Fruit fly (Drosophila melanogaster): Measurements from ENCODE around the gene Xe7.

The Xe7 gene

DNA sequence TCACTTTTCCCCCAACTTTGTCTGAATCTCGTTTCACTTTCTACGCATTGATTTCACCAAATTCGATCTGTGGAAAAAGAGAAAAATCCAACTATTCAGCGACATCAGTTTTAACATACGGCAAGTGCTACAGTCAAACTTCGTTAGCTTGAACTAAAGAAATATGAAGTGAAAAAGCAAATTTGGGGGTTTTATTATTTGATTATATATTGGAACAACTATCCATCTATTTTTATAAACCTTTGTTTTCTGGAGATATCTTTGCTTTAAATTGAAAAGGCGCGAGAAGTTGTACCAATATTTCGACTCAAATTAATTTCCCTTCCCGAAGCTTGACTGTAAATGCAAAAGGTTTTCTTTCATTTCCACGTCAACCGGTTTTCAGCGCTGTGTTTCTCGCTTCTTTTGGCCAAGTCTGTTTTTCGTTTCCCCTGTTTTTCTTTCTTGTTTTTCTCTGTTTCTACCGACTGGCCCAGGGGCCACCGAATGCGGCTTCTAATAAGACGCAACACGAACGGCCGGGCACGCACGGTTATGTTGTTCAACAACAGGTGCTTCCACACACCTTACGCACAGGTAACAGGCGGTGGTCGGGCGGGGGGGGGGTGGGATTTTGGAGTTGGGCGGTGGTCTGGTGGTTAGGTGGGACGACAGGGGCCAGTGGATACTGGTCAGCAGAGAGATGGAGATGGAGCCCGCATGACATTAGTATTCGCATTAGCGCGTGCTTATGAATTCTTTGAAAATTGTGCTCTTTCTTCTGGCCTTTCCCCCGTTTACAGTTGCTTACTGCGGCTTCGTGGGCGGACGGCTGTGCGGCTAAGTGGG, 14.0 kb upstream of the Xe7 start:
- TF ChIP-seq CG8478 (optimal IDR thresholded peaks at IDR 0.05), result no peak
- no peak for TF ChIP-seq CTCF (optimal IDR thresholded peaks at IDR 0.05)

DNA sequence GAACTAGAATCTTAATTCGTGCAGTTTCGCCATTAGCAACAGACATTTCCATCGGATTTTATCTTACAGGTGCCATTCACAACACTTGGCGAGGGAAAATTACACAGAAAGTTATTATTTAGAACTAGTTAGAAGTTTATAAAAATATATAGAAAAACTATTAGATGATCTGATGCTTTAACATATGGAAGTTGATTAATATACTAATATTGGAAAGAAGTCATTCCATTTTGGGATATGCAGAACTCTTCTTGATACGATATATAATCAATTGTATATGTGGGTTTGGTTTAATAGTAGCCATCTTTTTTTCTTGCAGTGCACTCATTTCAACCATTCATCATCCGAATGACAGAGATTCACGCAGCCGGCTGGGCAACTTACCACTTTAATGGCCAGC, 13.1 kb upstream of the Xe7 start:
- no peak for TF ChIP-seq CTCF (optimal IDR thresholded peaks at IDR 0.05)
- no peak for TF ChIP-seq CG8478 (optimal IDR thresholded peaks at IDR 0.05)

DNA sequence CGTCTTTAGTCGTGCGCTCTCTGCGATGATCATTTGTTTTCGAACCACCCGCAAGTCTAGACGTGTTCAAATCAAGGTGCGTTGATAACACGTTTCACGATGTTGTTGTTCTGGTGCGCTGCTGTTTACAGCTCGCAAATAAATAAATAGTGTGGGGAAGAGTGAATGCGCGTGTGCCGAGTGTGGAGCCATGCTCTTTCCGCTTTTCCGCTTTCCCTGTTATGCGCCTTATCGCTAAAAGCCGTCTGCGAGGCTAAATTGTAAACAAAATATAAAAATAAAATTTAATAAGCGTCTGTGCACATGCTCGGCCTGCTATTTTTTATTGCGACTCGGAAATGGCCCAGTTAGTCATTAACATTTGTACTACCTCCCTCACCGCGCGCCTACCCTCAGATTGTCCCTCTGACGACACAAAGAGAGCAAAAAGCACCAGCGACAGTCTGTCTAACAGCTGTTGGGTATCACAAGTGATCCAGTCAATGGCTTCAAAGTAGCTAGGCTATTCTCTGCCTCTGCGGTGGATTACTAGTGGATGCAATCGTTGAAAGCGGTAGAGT, 3.6 kb upstream of the Xe7 start:
- TF ChIP-seq CG8478 (optimal IDR thresholded peaks at IDR 0.05) (no peak), CTCF (optimal IDR thresholded peaks at IDR 0.05) (no peak)

DNA sequence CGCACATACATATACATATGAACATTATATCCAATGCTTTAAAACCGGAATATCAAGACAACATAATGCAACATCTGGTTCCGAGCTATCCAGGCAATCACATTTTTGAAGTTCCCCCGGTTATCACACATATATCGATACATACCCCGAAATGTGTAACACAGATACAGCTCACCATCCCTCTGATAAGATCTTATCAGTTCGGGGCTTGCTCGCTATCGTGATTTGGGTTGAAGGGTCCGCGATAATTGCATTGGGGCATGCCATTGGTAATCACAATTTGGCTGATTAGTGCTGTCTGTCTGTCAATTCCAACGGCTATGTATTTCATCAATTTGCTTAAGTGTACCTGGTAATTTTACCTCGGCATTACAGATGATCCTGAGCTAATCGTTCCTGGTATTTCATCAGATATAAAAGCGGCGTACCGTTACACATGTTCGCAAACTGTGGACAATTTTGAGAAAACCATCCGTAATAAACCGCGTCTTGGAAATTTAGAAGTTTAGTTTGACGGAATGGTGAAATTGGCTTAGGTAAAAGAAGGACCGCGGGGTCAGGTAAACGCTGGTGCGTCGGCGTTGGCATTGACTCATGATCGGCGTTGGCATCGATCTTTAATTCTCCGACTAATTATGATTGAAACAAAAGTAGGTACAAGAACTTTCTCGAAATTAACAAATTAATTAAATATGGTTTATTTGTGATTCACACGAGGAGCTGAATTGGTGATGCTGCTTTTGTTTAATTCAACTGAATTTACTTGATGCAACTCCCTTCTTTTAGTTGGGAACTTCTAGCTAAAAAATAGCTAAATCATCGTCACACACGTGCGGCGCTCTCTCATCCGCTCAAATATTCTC, 2.9 kb upstream of the Xe7 start:
- TF ChIP-seq CG8478 (optimal IDR thresholded peaks at IDR 0.05) (no peak), CTCF (optimal IDR thresholded peaks at IDR 0.05) (no peak)

DNA sequence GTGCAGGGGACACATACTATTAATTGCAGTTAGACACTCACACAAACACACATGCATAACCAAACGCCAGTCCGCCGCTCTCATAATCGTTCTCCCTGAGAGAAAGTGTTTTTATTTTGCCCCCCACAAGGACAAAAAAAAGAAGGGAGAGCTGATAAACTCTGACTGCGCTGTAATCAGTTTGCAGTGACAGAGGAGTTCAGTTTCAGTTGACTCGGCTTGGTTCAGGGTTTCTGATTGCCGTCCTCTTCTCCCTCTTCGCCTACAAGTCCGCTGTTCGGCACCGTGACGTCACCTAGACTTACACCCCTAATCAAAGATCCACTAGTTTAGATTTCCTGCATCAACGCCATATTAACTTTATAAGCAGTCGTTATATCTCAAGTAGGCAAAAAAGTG, 2.1 kb upstream of the Xe7 start:
- TF ChIP-seq CTCF (optimal IDR thresholded peaks at IDR 0.05) (no peak), CG8478 (optimal IDR thresholded peaks at IDR 0.05) (no peak)

DNA sequence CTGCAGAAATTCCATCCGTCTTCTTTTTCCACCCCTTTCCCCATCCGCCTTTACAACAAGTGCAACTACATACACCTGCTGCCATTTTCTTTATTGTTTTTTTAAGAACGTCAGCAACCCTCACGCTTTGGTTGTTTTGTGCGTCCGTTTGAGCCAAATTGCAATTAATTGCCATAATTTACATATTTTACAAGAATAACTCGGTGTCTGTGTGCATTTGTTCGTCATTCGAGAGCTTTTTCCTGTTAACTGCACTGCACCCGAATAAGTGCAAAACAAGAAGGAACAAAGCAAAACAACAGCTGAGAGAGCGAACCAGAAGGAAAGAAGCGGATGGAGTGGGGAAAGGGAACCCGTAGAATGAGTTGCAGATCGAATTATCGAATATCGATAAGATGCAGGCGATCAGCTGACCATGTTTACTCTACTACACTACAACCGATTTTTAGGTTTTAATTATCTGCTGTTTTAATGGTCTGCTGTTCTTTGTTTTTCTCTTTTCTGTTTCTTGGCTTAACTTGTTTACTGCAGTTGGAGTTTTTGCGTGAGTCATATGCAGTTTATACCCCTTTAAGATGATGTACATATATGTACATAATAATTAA, 1.6 kb upstream of the Xe7 start:
- TF ChIP-seq CG8478 (optimal IDR thresholded peaks at IDR 0.05) (no peak), CTCF (optimal IDR thresholded peaks at IDR 0.05) (no peak)

DNA sequence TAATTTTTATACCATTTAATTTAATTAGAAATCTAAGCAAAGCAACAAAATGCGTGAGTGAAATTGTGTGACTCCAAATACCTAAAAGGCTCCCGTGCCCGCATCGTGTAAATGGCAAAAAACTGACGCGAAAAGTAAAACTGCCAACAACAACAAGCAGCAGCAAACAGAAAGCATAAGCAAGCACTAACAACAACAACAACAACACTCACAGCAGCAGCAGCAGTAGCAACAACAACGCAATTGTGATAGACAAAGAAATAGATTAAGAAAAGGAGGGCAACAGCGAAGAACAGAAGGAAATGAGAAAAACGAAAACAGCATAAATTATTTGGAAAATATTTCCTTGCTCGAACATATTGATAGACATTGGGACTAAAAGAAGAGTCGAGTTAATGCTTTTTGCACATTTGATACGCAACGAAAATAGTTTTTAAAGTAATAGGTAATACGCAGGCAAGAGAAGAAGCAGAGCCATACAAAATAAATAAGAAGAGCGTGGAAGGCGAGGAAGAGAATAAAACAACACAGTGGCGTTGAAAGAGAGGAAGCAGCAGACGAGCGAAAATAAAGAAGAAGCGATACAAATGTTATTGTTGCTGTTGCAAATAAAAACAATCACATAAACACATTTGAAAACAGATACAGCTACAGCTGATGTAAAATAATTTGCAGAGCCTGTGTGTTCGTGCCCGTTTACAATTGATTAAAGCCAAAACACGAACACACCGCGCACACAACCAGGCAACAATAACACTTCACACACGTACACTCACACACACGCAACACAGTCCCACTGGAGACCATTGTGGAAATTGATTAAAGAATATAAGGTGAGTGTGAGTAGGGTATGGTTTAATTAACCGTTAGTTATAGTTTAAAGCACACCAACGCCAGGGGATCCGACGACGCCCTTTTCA, 866 bp upstream of the Xe7 start:
- TF ChIP-seq CTCF (optimal IDR thresholded peaks at IDR 0.05) (no peak), CG8478 (optimal IDR thresholded peaks at IDR 0.05) (no peak)

DNA sequence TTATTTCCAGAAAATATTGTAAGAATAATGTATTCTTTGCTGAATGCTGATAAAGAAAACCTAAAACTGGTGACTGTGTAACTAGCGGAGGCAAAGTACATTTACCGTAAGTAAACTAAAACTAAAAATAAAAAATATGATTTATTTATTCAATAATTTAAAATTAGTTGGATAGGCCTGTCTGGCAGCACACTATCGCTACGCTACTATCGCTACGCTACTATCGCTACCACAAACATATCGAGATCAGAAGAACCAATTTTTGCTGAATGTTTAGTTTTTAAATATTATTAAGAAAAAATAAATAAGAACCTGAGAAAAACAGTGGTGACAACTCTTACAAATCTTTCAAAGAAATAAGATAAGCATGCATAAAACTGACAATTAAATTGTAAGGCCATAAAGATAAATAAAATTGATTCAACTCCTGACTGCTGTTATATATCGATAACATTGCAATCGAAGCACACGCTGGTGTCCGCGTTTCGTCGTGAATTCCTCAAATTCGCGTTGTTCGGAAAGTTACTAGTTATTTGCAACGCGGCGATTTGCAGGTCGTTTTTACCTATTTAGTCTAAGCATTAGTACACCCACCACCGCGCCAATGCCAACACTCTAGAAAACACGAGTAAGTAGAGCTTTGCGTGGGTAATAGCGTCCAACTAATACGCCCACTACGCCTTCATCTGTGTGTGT, 8.8 kb downstream of the Xe7 start, which contains the start of gene Wdr33:
Gene Wdr33, plus strand, starts transcription at position 438 of the 696 bp plus-strand sequence.
- no peak for TF ChIP-seq CTCF (optimal IDR thresholded peaks at IDR 0.05)
- no peak for TF ChIP-seq CG8478 (optimal IDR thresholded peaks at IDR 0.05)

DNA sequence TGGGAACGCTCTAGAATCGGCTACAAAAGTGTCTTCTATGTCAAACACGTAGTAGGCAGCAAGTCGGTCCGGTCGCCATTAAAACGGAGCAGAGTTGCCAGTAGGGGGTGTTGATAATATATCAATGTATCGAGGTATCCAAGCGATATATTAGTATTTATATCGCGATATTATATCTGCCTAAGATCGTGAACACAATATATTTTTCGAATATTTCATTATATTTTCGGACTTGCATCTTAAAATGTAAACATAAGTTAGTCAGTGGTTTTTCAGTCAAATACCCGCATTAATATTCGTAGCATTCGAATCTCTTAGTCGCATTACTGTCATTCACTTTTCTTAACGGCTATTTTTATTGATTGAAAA, 9.3 kb downstream of the Xe7 start, which contains the start of gene CG2182:
Gene CG2182, minus strand, starts transcription at position 84 of the 369 bp plus-strand sequence.
- TF ChIP-seq CTCF (optimal IDR thresholded peaks at IDR 0.05) (no peak), CG8478 (optimal IDR thresholded peaks at IDR 0.05) (no peak)

DNA sequence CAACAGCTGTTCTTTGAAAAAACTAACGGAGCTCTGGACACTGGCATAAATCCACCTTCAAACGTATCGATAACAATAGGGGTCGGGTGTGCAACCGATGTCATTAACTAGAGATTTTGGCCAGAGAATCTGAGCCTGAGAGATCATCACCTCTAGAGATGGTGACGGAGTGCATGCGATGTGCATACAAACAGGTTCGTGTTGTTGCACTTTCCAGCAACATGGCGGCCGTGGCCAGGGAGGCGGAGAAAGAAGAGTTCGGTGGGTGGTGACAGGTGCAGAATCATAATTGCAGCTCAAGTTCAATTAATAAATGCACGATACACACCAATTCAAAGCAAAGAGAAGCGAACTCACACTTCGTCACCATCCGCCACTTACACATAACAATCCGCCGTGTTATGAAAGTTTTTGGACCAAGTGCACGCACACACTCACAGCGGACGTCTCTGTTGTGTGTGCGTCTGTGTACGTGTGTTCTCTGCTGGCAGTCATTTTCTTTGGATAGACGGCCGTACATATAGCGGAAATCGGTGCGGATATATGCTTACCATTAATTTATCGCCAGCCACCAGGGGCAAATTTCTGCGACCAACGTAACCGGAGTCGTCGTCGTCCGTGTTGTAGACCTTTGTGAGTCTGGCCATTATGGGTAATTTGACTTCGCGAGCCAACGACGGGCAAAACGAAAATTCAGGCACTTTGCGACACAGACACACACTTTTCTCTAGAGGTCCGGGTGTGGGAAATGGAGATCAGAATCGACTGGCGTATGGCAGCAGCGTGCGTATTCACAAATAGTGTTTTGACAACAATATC, 9.9 kb downstream of the Xe7 start:
- no peak for TF ChIP-seq CG8478 (optimal IDR thresholded peaks at IDR 0.05)
- TF ChIP-seq CTCF (optimal IDR thresholded peaks at IDR 0.05), result no peak

DNA sequence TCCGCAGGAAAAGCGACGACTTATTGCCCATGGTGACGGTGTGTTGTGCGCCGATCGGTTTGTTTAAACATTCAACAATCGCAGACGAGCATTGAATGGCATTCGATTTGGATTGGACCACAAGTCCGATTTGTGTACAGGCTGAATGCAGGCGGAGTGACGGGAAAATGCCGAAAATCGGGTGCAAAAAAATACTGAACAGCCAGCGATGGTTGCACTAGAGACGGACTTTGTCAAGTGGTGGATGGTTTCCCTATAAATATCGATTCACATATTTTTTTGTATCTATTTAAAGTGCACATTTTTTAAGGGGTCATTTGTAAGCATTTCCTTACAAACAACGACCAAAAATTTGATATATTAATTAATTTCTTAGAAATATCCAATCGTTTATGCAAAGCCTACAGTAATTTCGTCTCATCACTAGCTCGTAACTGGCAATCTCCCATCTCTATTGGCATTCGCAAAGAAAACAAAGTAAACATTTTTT, 14.4 kb downstream of the Xe7 start, which contains the start of the genes elm and MED27:
Gene elm, minus strand, starts transcription at position 170 of the 490 bp plus-strand sequence.
Gene MED27, plus strand, starts transcription at position 448 of the 490 bp plus-strand sequence.
- TF ChIP-seq CTCF (optimal IDR thresholded peaks at IDR 0.05) (no peak), CG8478 (optimal IDR thresholded peaks at IDR 0.05) (no peak)

DNA sequence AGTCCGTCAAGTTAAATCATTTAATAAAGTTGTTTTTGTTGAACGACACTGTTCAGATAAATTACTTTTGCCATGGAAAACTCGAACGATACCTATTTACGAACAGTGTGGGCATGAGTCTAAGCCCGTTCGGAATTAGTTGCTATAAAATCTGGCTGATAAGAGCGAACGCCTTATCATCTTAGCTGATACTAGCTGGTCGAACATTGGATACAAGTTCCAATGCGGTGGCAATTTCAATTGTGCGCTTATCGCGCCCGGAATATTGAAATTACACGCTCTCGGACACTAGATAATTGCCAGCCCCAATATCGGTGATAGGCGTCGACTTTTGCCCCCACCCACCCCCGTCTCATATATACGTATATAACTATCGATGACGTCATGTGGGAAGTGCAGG, 15.2 kb downstream of the Xe7 start:
- no peak for TF ChIP-seq CG8478 (optimal IDR thresholded peaks at IDR 0.05)
- no peak for TF ChIP-seq CTCF (optimal IDR thresholded peaks at IDR 0.05)
